Fruit fly (Drosophila melanogaster) whole organism, embryonic: Measurements from ENCODE around the gene in.

Source experiments
- ATbp ChIP-seq: fragments of 200-800 bp; sonication (Bioruptor generic); optimal IDR thresholded peaks from 2 replicates; lab custom pipeline; 2017; ENCODE audit warnings: missing biosample characterization, mild to moderate bottlenecking, missing genetic modification characterization, missing genetic modification reagents
- CG10147 ChIP-seq: fragments of 200-800 bp; sonication (Bioruptor generic); optimal IDR thresholded peaks from 2 replicates; lab custom pipeline; 2019; ENCODE audit warnings: missing biosample characterization, mild to moderate bottlenecking, missing genetic modification characterization, moderate library complexity
- CG10431 ChIP-seq: fragments of 200-800 bp; sonication (Bioruptor generic); optimal IDR thresholded peaks from 3 replicates; lab custom pipeline; 2018; ENCODE audit warnings: missing biosample characterization, mild to moderate bottlenecking, missing genetic modification characterization
- CG11723 ChIP-seq: fragments of 200-800 bp; sonication (Bioruptor generic); optimal IDR thresholded peaks from 2 replicates; lab custom pipeline; 2017; ENCODE audit warnings: missing biosample characterization, mild to moderate bottlenecking, missing genetic modification characterization
- CG12071 ChIP-seq: fragments of 200-800 bp; sonication (Bioruptor generic); optimal IDR thresholded peaks from 3 replicates; lab custom pipeline; 2018; ENCODE audit warnings: missing biosample characterization, mild to moderate bottlenecking, missing genetic modification characterization
- CG12391 ChIP-seq: fragments of 200-800 bp; sonication (Bioruptor generic); optimal IDR thresholded peaks from 3 replicates; lab custom pipeline; 2018; ENCODE audit warnings: missing biosample characterization, mild to moderate bottlenecking, missing genetic modification characterization, moderate library complexity
- CG13894 ChIP-seq: fragments of 200-800 bp; sonication (Bioruptor generic); optimal IDR thresholded peaks from 3 replicates; lab custom pipeline; 2018; ENCODE audit warnings: missing biosample characterization, mild to moderate bottlenecking, missing genetic modification characterization, moderate library complexity
- CG14965 ChIP-seq: fragments of 200-800 bp; sonication (Bioruptor generic); optimal IDR thresholded peaks from 2 replicates; lab custom pipeline; 2016; ENCODE audit warnings: missing biosample characterization, missing genetic modification characterization, borderline replicate concordance
- CG15601 ChIP-seq: fragments of 200-800 bp; sonication (Bioruptor generic); optimal IDR thresholded peaks from 3 replicates; lab custom pipeline; 2019; ENCODE audit warnings: missing biosample characterization, mild to moderate bottlenecking, missing genetic modification characterization, moderate library complexity
- CG18262 ChIP-seq: fragments of 200-800 bp; optimal IDR thresholded peaks from 3 replicates; lab custom pipeline; 2019; ENCODE audit warnings: missing biosample characterization, mild to moderate bottlenecking, missing genetic modification characterization, moderate library complexity
- CG18476 ChIP-seq: fragments of 200-800 bp; sonication (Bioruptor generic); optimal IDR thresholded peaks from 2 replicates; lab custom pipeline; 2016; ENCODE audit warnings: missing biosample characterization, mild to moderate bottlenecking, missing genetic modification characterization
- CG2202 ChIP-seq: fragments of 200-800 bp; sonication (Bioruptor generic); optimal IDR thresholded peaks from 2 replicates; lab custom pipeline; 2018; ENCODE audit warnings: missing biosample characterization, mild to moderate bottlenecking, missing genetic modification characterization
- CG33557 ChIP-seq: fragments of 200-800 bp; sonication (Bioruptor generic); optimal IDR thresholded peaks from 2 replicates; lab custom pipeline; 2019; ENCODE audit warnings: missing biosample characterization, mild to moderate bottlenecking, missing genetic modification characterization, moderate library complexity
- CG4854 ChIP-seq: fragments of 200-800 bp; sonication (Bioruptor generic); optimal IDR thresholded peaks from 2 replicates; lab custom pipeline; 2016; ENCODE audit warnings: missing biosample characterization, missing genetic modification characterization, inconsistent platforms
- CG5245 ChIP-seq: fragments of 200-800 bp; sonication (Bioruptor generic); optimal IDR thresholded peaks from 3 replicates; lab custom pipeline; 2016; ENCODE audit warnings: missing biosample characterization, missing genetic modification characterization
- CG6791 ChIP-seq: fragments of 200-800 bp; sonication (Bioruptor generic); IDR thresholded peaks from 3 replicates; pipeline ENCODE4 v1.3.6; 2022; ENCODE audit warnings: missing biosample characterization, missing genetic modification characterization; ENCODE audit not compliant: partially characterized antibody
- CG7271 ChIP-seq: fragments of 200-800 bp; sonication (Bioruptor generic); optimal IDR thresholded peaks from 2 replicates; lab custom pipeline; 2018; ENCODE audit warnings: missing biosample characterization, mild to moderate bottlenecking, missing genetic modification characterization, moderate library complexity
- CG7839 ChIP-seq: fragments of 200-800 bp; sonication (Bioruptor generic); optimal IDR thresholded peaks from 3 replicates; lab custom pipeline; 2018; ENCODE audit warnings: missing biosample characterization, mild to moderate bottlenecking, missing genetic modification characterization, moderate library complexity
- CG8924 ChIP-seq: fragments of 200-800 bp; optimal IDR thresholded peaks from 3 replicates; lab custom pipeline; 2019; ENCODE audit warnings: missing biosample characterization, mild to moderate bottlenecking, missing genetic modification characterization, moderate library complexity
- CG9817 ChIP-seq: fragments of 200-800 bp; sonication (Bioruptor generic); optimal IDR thresholded peaks from 2 replicates; lab custom pipeline; 2018; ENCODE audit warnings: missing biosample characterization, mild to moderate bottlenecking, missing genetic modification characterization, moderate library complexity
- Dbx ChIP-seq: fragments of 200-800 bp; sonication (Bioruptor generic); IDR thresholded peaks from 3 replicates; pipeline ENCODE4 v1.3.6; 2022; ENCODE audit warnings: missing biosample characterization, missing genetic modification characterization
- Eip74EF ChIP-seq, 2 experiments: fragments of 200-800 bp in 1 of 2; fragments of >200 bp in 1 of 2; sonication (Bioruptor generic) in 1 of 2; optimal IDR thresholded peaks; 2 replicates each; lab custom pipeline; 2017 to 2019; ENCODE audit warnings: missing biosample characterization in 2 of 2, missing genetic modification characterization in 2 of 2, mild to moderate bottlenecking in 1 of 2, moderate library complexity in 1 of 2
- Fer1 ChIP-seq: fragments of 200-800 bp; sonication (Bioruptor generic); optimal IDR thresholded peaks from 2 replicates; lab custom pipeline; 2017; ENCODE audit warnings: missing biosample characterization, mild to moderate bottlenecking, missing genetic modification characterization
- Fer3 ChIP-seq: fragments of 200-800 bp; sonication (Bioruptor generic); optimal IDR thresholded peaks from 2 replicates; lab custom pipeline; 2018; ENCODE audit warnings: missing biosample characterization, mild to moderate bottlenecking, missing genetic modification characterization, moderate library complexity
- Hey ChIP-seq: fragments of 200-800 bp; sonication (Bioruptor generic); optimal IDR thresholded peaks from 3 replicates; lab custom pipeline; 2018; ENCODE audit warnings: missing biosample characterization, mild to moderate bottlenecking, missing genetic modification characterization
- Hr3 ChIP-seq: fragments of 200-800 bp; sonication (Bioruptor generic); optimal IDR thresholded peaks from 3 replicates; lab custom pipeline; 2016; ENCODE audit warnings: missing biosample characterization, missing genetic modification characterization
- NC2β ChIP-seq: fragments of 200-800 bp; sonication (Bioruptor generic); optimal IDR thresholded peaks from 2 replicates; lab custom pipeline; 2016; ENCODE audit warnings: missing biosample characterization, missing genetic modification characterization
- Neu2 ChIP-seq: fragments of 200-800 bp; sonication (Bioruptor generic); optimal IDR thresholded peaks from 3 replicates; lab custom pipeline; 2016; ENCODE audit warnings: missing biosample characterization, missing genetic modification characterization, borderline replicate concordance
- Ptx1 ChIP-seq: fragments of 200-800 bp; sonication (Bioruptor generic); IDR thresholded peaks from 2 replicates; pipeline ENCODE4 v1.3.6; 2022; ENCODE audit warnings: missing biosample characterization, missing genetic modification characterization
- Ssrp ChIP-seq: fragments of 200-800 bp; sonication (Bioruptor generic); optimal IDR thresholded peaks from 2 replicates; lab custom pipeline; 2018; ENCODE audit warnings: missing biosample characterization, mild to moderate bottlenecking, missing genetic modification characterization, moderate library complexity
- Xrp1 ChIP-seq: fragments of 200-800 bp; sonication (Bioruptor generic); IDR thresholded peaks from 2 replicates; pipeline ENCODE4 v1.3.6; 2022; ENCODE audit warnings: missing biosample characterization, missing genetic modification characterization
- YL-1 ChIP-seq: fragments of 200-800 bp; sonication (Bioruptor generic); optimal IDR thresholded peaks from 3 replicates; lab custom pipeline; 2017; ENCODE audit warnings: missing biosample characterization, mild to moderate bottlenecking, missing genetic modification characterization
- ase ChIP-seq: fragments of 200-800 bp; sonication (Bioruptor generic); IDR thresholded peaks from 3 replicates; pipeline ENCODE4 v1.3.6; 2022; ENCODE audit warnings: missing biosample characterization, missing genetic modification characterization
- cato ChIP-seq: fragments of 200-800 bp; sonication (Bioruptor generic); optimal IDR thresholded peaks from 2 replicates; lab custom pipeline; 2016; ENCODE audit warnings: missing biosample characterization, missing genetic modification characterization, borderline replicate concordance
- crp ChIP-seq, 2 experiments: fragments of 200-800 bp; sonication (Bioruptor generic); optimal IDR thresholded peaks; 2 replicates in 1 of 2; 3 replicates in 1 of 2; lab custom pipeline; 2017; ENCODE audit warnings: missing biosample characterization in 2 of 2, missing genetic modification characterization in 2 of 2, mild to moderate bottlenecking in 1 of 2, moderate library complexity in 1 of 2
- disco-r ChIP-seq: fragments of 200-800 bp; sonication (Bioruptor generic); optimal IDR thresholded peaks from 2 replicates; lab custom pipeline; 2016; ENCODE audit warnings: missing biosample characterization, missing genetic modification characterization
- eve ChIP-seq, 2 experiments: fragments of >200 bp; optimal IDR thresholded peaks; 2 replicates each; lab custom pipeline; 2017; ENCODE audit warnings: missing biosample characterization in 2 of 2, missing genetic modification characterization in 2 of 2
- grn ChIP-seq: fragments of 200-800 bp; sonication (Bioruptor generic); optimal IDR thresholded peaks from 3 replicates; lab custom pipeline; 2017; ENCODE audit warnings: missing biosample characterization, missing genetic modification characterization
- insv ChIP-seq, 2 experiments: fragments of 200-800 bp; sonication (Bioruptor generic); optimal IDR thresholded peaks; 3 replicates each; lab custom pipeline; 2016 to 2018; ENCODE audit warnings: missing biosample characterization in 2 of 2, missing genetic modification characterization in 2 of 2
- kay ChIP-seq: fragments of 200-800 bp; sonication (Bioruptor generic); optimal IDR thresholded peaks from 2 replicates; lab custom pipeline; 2016; ENCODE audit warnings: missing biosample characterization, missing genetic modification characterization
- nmo ChIP-seq: fragments of 200-800 bp; sonication (Bioruptor generic); optimal IDR thresholded peaks from 2 replicates; lab custom pipeline; 2018; ENCODE audit warnings: missing biosample characterization, mild to moderate bottlenecking, missing genetic modification characterization, moderate library complexity
- p53 ChIP-seq: fragments of 200-800 bp; sonication (Bioruptor generic); optimal IDR thresholded peaks from 2 replicates; lab custom pipeline; 2016; ENCODE audit warnings: missing biosample characterization, missing genetic modification characterization
- rib ChIP-seq: fragments of 200-800 bp; sonication (Bioruptor generic); IDR thresholded peaks from 2 replicates; pipeline ENCODE4 v1.3.6; 2022; ENCODE audit warnings: missing biosample characterization, missing genetic modification characterization
- schlank ChIP-seq: fragments of 200-800 bp; sonication (Bioruptor generic); optimal IDR thresholded peaks from 2 replicates; lab custom pipeline; 2018; ENCODE audit warnings: missing biosample characterization, mild to moderate bottlenecking, missing genetic modification characterization
- sisA ChIP-seq: fragments of 200-800 bp; sonication (Bioruptor generic); IDR thresholded peaks from 2 replicates; pipeline ENCODE4 v1.3.6; 2022; ENCODE audit warnings: missing biosample characterization, missing genetic modification characterization
- tgo ChIP-seq: fragments of 200-800 bp; sonication (Bioruptor generic); IDR thresholded peaks from 3 replicates; pipeline ENCODE4 v1.3.6; 2022; ENCODE audit warnings: missing biosample characterization, missing genetic modification characterization
- trh ChIP-seq: fragments of 200-800 bp; sonication (Bioruptor generic); optimal IDR thresholded peaks from 2 replicates; lab custom pipeline; 2016; ENCODE audit warnings: missing biosample characterization, missing genetic modification characterization
- tx ChIP-seq: fragments of 200-800 bp; sonication (Bioruptor generic); optimal IDR thresholded peaks from 2 replicates; lab custom pipeline; 2016; ENCODE audit warnings: missing biosample characterization, missing genetic modification characterization

The in gene

dm6 chr3L:20347762-20348580, 19.0 kb upstream of the in start, which contains the start of the genes Rbbp5 and eRF1 (continued):
- TF ChIP-seq CG15601 (tag; lab: Kevin White, UChicago) (peak; percentile 59), YL-1 (GFP tag; lab: Kevin White, UChicago) (peak; percentile 47), schlank (tag; lab: Kevin White, UChicago) (no peak), CG18476 (GFP tag; lab: Kevin White, UChicago) (peak; percentile 66), CG7271 (tag; lab: Kevin White, UChicago) (no peak), CG8924 (tag; lab: Kevin White, UChicago) (peak; percentile 85), ase (peak; percentile 57; the same call in 2 of the 3 replicates), tx (GFP tag; lab: Kevin White, UChicago) (peak; percentile 60), Xrp1 (peak; percentile 80), CG6791 (GFP tag; lab: Robert Waterston, UW) (peak; percentile 94), CG10147 (GFP tag; lab: Kevin White, UChicago) (peak; percentile 69), p53 (no peak), rib (GFP tag; lab: Robert Waterston, UW) (no peak), CG9817 (tag; lab: Kevin White, UChicago) (peak; percentile 83), CG7839 (no peak), CG2202 (tag; lab: Kevin White, UChicago) (no peak), tgo (peak; percentile 79), insv (GFP tag; optimal IDR thresholded peaks at IDR 0.05; lab: Kevin White, UChicago) (peak in 1 of 2 experiments; percentile 47), Hr3 (GFP tag; lab: Kevin White, UChicago) (peak; percentile 76), CG5245 (GFP tag; lab: Kevin White, UChicago) (peak; percentile 52), Ssrp (tag; lab: Kevin White, UChicago) (peak; percentile 74), eve (GFP tag; optimal IDR thresholded peaks at IDR 0.05; lab: Kevin White, UChicago) (no peak), CG10431 (no peak), grn (no peak), CG14965 (GFP tag; lab: Kevin White, UChicago) (no peak), CG18262 (peak; percentile 78), sisA (GFP tag; lab: Robert Waterston, UW) (no peak; the same call in 1 of the 2 replicates), nmo (GFP tag; lab: Kevin White, UChicago) (peak; percentile 85), CG11723 (GFP tag; lab: Kevin White, UChicago) (peak; percentile 30), Ptx1 (peak; percentile 81), Dbx (peak; percentile 93), crp (GFP tag; optimal IDR thresholded peaks at IDR 0.05; lab: Kevin White, UChicago) (peak in 1 of 2 experiments; percentile 17), cato (GFP tag; lab: Kevin White, UChicago) (no peak), trh (GFP tag; lab: Kevin White, UChicago) (peak; percentile 36), CG12071 (no peak), disco-r (GFP tag; lab: Kevin White, UChicago) (no peak), Eip74EF (GFP tag; optimal IDR thresholded peaks at IDR 0.05; lab: Kevin White, UChicago) (peak in 1 of 2 experiments; percentile 3), Fer1 (GFP tag; lab: Kevin White, UChicago) (peak; percentile 22), kay (GFP tag; lab: Kevin White, UChicago) (peak; percentile 51), Neu2 (GFP tag; lab: Kevin White, UChicago) (no peak), ATbp (GFP tag; lab: Kevin White, UChicago) (no peak), CG12391 (peak; percentile 93), Hey (no peak), CG33557 (GFP tag; lab: Kevin White, UChicago) (peak; percentile 55), CG13894 (peak; percentile 72), Fer3 (tag; lab: Kevin White, UChicago) (peak; percentile 72), NC2β (GFP tag; lab: Kevin White, UChicago) (no peak), CG4854 (GFP tag; lab: Kevin White, UChicago) (peak; percentile 26)
